Worm (Caenorhabditis elegans) whole organism, midembryonic: ENCODE data around the gene frpr-21.

Experiments
- T22C8.4 ChIP-seq: fragments of 200-800 bp; sonication (Bioruptor generic); IDR thresholded peaks from 2 replicates; pipeline ENCODE4 v1.3.6; 2022; ENCODE audit warnings: missing genetic modification characterization, missing compliant biosample characterization
- flt-1 ChIP-seq: fragments of 200-800 bp; sonication (Bioruptor generic); IDR thresholded peaks from 2 replicates; pipeline ENCODE4 v1.3.6; 2022; ENCODE audit warnings: missing genetic modification characterization, missing compliant biosample characterization
- klf-2 ChIP-seq: fragments of 200-800 bp; sonication (Bioruptor generic); conservative IDR thresholded peaks from 2 replicates; pipeline ENCODE4 v1.3.6; 2022; ENCODE audit warnings: missing genetic modification reagents, missing genetic modification characterization, missing compliant biosample characterization
- med-1 ChIP-seq: sonication (generic microtip); optimal IDR thresholded peaks from 2 replicates; lab custom pipeline; 2017; ENCODE audit warnings: missing genetic modification characterization, mild to moderate bottlenecking, missing compliant biosample characterization, antibody characterized with exemption, missing genetic modification reagents; ENCODE audit not compliant: insufficient read depth
- ref-1 ChIP-seq: fragments of 200-800 bp; sonication (Bioruptor generic); conservative IDR thresholded peaks from 2 replicates; pipeline ENCODE4 v1.3.6; 2022; ENCODE audit warnings: missing genetic modification reagents, missing genetic modification characterization, missing compliant biosample characterization
- tab-1 ChIP-seq: fragments of 200-800 bp; sonication (Bioruptor generic); IDR thresholded peaks from 2 replicates; pipeline ENCODE4 v1.3.6; 2022; ENCODE audit warnings: missing genetic modification characterization, missing compliant biosample characterization
- ztf-23 ChIP-seq: fragments of 200-800 bp; sonication (Bioruptor generic); IDR thresholded peaks from 2 replicates; pipeline ENCODE4 v1.3.6; 2022; ENCODE audit warnings: missing genetic modification reagents, missing genetic modification characterization, missing compliant biosample characterization
- ztf-29 ChIP-seq: fragments of 200-800 bp; sonication (Bioruptor generic); IDR thresholded peaks from 2 replicates; pipeline ENCODE4 v1.3.6; 2022; ENCODE audit warnings: missing genetic modification reagents, missing genetic modification characterization, missing compliant biosample characterization

DNA sequence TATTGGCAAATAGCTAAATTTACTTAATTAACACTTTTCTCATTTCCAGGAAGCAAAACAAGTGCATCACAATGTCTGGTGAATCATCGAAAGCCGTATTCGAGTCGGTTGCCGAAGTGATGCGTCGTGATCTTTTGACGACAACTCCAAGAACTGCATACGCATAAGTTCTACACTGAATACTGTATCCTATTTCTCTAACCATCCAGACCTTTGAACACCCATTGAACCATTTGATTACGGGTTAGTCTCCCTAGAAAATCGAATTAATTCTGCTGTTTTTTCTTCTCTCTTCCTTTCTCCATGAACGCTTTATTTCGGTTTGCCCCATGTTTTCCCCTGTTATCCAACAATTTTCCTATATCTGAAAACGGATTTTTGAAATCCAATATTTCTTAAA is 27.9 kb upstream of the frpr-21 start, which contains the start of gene lin-56:
- TF ChIP-seq T22C8.4: no peak
- no peak for TF ChIP-seq klf-2
- no peak for TF ChIP-seq ztf-23
- TF ChIP-seq med-1 (GFP tag; lab: Kevin White, UChicago): no peak
- no peak for TF ChIP-seq ztf-29 (GFP tag; lab: Robert Waterston, UW)
- TF ChIP-seq flt-1 (GFP tag; lab: Robert Waterston, UW): no peak
- no peak for TF ChIP-seq tab-1
- TF ChIP-seq ref-1 (GFP tag; lab: Robert Waterston, UW): no peak
